Worm (Caenorhabditis elegans): ENCODE results near the gene folt-1.

The folt-1 gene

DNA sequence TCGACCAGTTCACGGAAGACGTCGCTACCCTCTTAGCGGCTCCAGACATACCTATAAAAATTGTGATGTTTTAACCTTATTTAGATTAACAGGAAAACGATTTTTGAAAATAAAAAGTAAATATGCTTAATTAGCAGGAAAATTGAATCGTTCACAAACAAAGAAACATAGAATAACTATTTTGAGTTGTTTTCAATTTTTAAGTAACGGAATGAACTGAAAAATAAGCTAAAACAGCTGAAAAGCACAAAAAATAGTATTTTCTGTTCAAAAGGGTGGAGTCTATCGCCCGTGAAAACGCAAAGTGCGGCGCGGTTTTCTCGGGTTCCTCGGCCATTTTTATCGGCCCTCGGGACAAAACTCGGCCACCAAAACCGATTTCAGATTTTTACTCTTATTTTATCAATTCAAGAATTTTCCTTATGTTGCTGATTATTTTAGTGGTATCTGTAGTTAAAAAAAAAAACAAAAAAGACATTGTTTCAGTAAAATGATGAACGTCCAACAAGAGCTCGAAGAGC, 17.4 kb upstream of the folt-1 start, which contains the start of the genes atp-5 and lmtr-3 (continued):
- no peak for TF ChIP-seq F55B11.4 (tag; optimal IDR thresholded peaks at IDR 0.05; ENCODE audit: borderline replicate concordance, insufficient read depth)
- TF ChIP-seq mel-28 (tag; optimal IDR thresholded peaks at IDR 0.05; ENCODE audit: borderline replicate concordance) = no peak
- TF ChIP-seq gei-17 (GFP tag; optimal IDR thresholded peaks at IDR 0.05) = no peak
- peak; percentile 88 for TF ChIP-seq ztf-28 (GFP tag; IDR thresholded peaks at IDR 0.05)
- peak; percentile 4 for TF ChIP-seq him-1 (tag; optimal IDR thresholded peaks at IDR 0.05)
- peak; percentile 28 for TF ChIP-seq lin-40 (tag; optimal IDR thresholded peaks at IDR 0.05)
- TF ChIP-seq ceh-91 (GFP tag; IDR thresholded peaks at IDR 0.05) = peak; percentile 56
- peak; percentile 89 for TF ChIP-seq ceh-27 (GFP tag; optimal IDR thresholded peaks at IDR 0.05)
- no peak for TF ChIP-seq aptf-3 (GFP tag; IDR thresholded peaks at IDR 0.05)
- no peak for TF ChIP-seq nhr-120 (GFP tag; IDR thresholded peaks at IDR 0.05)
- peak; percentile 51 for TF ChIP-seq lsl-1 (GFP tag; optimal IDR thresholded peaks at IDR 0.05)
- peak; percentile 28 for TF ChIP-seq zim-3 (tag; optimal IDR thresholded peaks at IDR 0.05)
- TF ChIP-seq hlh-26 (GFP tag; conservative IDR thresholded peaks at IDR 0.05) = no peak
- no peak for TF ChIP-seq lag-1 (GFP tag; IDR thresholded peaks at IDR 0.05)
- TF ChIP-seq K12H6.12 (tag; optimal IDR thresholded peaks at IDR 0.05) = no peak
- no peak for TF ChIP-seq B0336.3 (GFP tag; IDR thresholded peaks at IDR 0.05)
- TF ChIP-seq ceh-79 (tag; optimal IDR thresholded peaks at IDR 0.05) = no peak
- 0 out of 2 replicates have a peak, but pooled peaks have one; percentile 37 for TF ChIP-seq Y53G8AR.9 (GFP tag; conservative IDR thresholded peaks at IDR 0.05)
- TF ChIP-seq bed-2 (GFP tag; IDR thresholded peaks at IDR 0.05) = peak; percentile 94
- TF ChIP-seq egl-18 (GFP tag; IDR thresholded peaks at IDR 0.05) = no peak
- TF ChIP-seq ZK185.1 (tag; optimal IDR thresholded peaks at IDR 0.05; ENCODE audit: poor library complexity, severe bottlenecking) = peak; percentile 95
- TF ChIP-seq aptf-2 (GFP tag; conservative IDR thresholded peaks at IDR 0.05) = peak; percentile 62
- TF ChIP-seq bed-1 (GFP tag; IDR thresholded peaks at IDR 0.05) = no peak
- peak; percentile 67 for TF ChIP-seq lin-54 (GFP tag; optimal IDR thresholded peaks at IDR 0.05)
- no peak; the same call in 1 of the 2 replicates for TF ChIP-seq ztf-6 (GFP tag; IDR thresholded peaks at IDR 0.05)
- no peak; the same call in 1 of the 2 replicates for TF ChIP-seq hmg-1.2 (GFP tag; IDR thresholded peaks at IDR 0.05)
- TF ChIP-seq rec-8 (tag; optimal IDR thresholded peaks at IDR 0.05) = peak; percentile 64 to 74
- peak; percentile 75 for TF ChIP-seq ceh-100 (GFP tag; IDR thresholded peaks at IDR 0.05)
- TF ChIP-seq rpc-1 (optimal IDR thresholded peaks at IDR 0.05) = peak; percentile 16
- TF ChIP-seq rpc-1 (tag; optimal IDR thresholded peaks at IDR 0.05) = no peak
- no peak for TF ChIP-seq ztf-26 (tag; optimal IDR thresholded peaks at IDR 0.05)
- TF ChIP-seq unc-130 (GFP tag; optimal IDR thresholded peaks at IDR 0.05) = peak; percentile 92
- no peak for TF ChIP-seq Y53F4B.3 (GFP tag; IDR thresholded peaks at IDR 0.05)
- TF ChIP-seq efl-1 (GFP tag; optimal IDR thresholded peaks at IDR 0.05) = peak; percentile 37
- no peak for TF ChIP-seq hrde-1 (tag; optimal IDR thresholded peaks at IDR 0.05; ENCODE audit: borderline replicate concordance)
- TF ChIP-seq hsf-1 (GFP tag; IDR thresholded peaks at IDR 0.05) = no peak
- no peak for TF ChIP-seq unc-62 (GFP tag; optimal IDR thresholded peaks at IDR 0.05)
- TF ChIP-seq attf-6 (GFP tag; IDR thresholded peaks at IDR 0.05) = no peak
- TF ChIP-seq F10E7.11 (tag; optimal IDR thresholded peaks at IDR 0.05) = no peak
- TF ChIP-seq F33H1.4 (GFP tag; IDR thresholded peaks at IDR 0.05) = peak; percentile 31; the same call in 1 of the 2 replicates
- peak; percentile 91 for TF ChIP-seq attf-5 (GFP tag; optimal IDR thresholded peaks at IDR 0.05)
- TF ChIP-seq C06A6.2 (GFP tag; conservative IDR thresholded peaks at IDR 0.05) = 0 out of 2 replicates have a peak, but pooled peaks have one; percentile 22
- no peak for TF ChIP-seq nfyb-1 (GFP tag; IDR thresholded peaks at IDR 0.05)
- TF ChIP-seq lsy-27 (tag; optimal IDR thresholded peaks at IDR 0.05; ENCODE audit: borderline replicate concordance, insufficient read depth) = no peak
- peak; percentile 81 for TF ChIP-seq nhr-80 (tag; optimal IDR thresholded peaks at IDR 0.05)
- TF ChIP-seq tbp1 (GFP tag; optimal IDR thresholded peaks at IDR 0.05) = peak; percentile 47
- no peak for TF ChIP-seq hlh-12 (tag; optimal IDR thresholded peaks at IDR 0.05)
- peak; percentile 67 for TF ChIP-seq egrh-3 (GFP tag; IDR thresholded peaks at IDR 0.05)
- TF ChIP-seq ceh-40 (GFP tag; IDR thresholded peaks at IDR 0.05) = no peak
